Worm (Caenorhabditis elegans): ENCODE measurements around the gene F54D1.6.

ce11 chrIV:11329269-11329668 is 41.7 kb downstream of the F54D1.6 start, which contains the start of gene leo-1:
- TF ChIP-seq sea-1 (GFP tag; conservative IDR thresholded peaks at IDR 0.05) = no peak
- TF ChIP-seq aly-1 (tag; optimal IDR thresholded peaks at IDR 0.05) = no peak
